Worm (Caenorhabditis elegans): ENCODE results near the gene T28F3.5.

T28F3.5 gene

ce11 chrIV:17338920-17339510, 44.4 kb downstream of the T28F3.5 start, which contains the start of gene C49C3.10:
TSS of gene C49C3.10 (minus strand) at chrIV:17338970.
- TF ChIP-seq lir-1 (GFP tag; conservative IDR thresholded peaks at IDR 0.05) (no peak), nfyb-1 (GFP tag; IDR thresholded peaks at IDR 0.05) (no peak), nhr-80 (tag; optimal IDR thresholded peaks at IDR 0.05) (peak; percentile 60), sea-2 (GFP tag; IDR thresholded peaks at IDR 0.05) (no peak), hlh-26 (GFP tag; conservative IDR thresholded peaks at IDR 0.05) (no peak), Y53F4B.3 (GFP tag; IDR thresholded peaks at IDR 0.05) (no peak), ztf-26 (tag; optimal IDR thresholded peaks at IDR 0.05) (no peak)

DNA sequence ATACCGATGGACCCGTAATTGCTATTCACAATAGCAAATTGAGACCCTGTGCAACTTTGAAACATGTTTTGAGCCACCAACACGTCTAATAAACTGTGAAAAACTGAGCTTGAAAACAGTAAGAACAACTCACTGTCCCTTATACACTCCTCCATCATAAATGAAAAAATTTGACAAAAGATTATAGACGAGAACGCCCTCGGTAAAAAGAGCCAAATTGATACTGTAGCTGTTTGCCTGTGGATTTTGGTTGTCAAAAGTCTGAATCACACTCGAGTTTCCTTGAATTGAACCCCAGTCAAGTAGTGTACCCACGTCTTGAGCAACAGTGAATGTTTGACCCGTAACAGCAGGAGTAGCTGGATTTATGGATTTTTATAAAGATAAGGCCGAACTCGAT, 46.4 kb downstream of the T28F3.5 start:
- TF ChIP-seq bed-2 (GFP tag; IDR thresholded peaks at IDR 0.05) (no peak), snpc-4 (GFP tag; optimal IDR thresholded peaks at IDR 0.05) (no peak), snpc-4 (tag; optimal IDR thresholded peaks at IDR 0.05) (no peak), cebp-1 (GFP tag; IDR thresholded peaks at IDR 0.05) (no peak), cebp-1 (tag; optimal IDR thresholded peaks at IDR 0.05) (no peak), madf-3 (GFP tag; IDR thresholded peaks at IDR 0.05) (no peak), mxl-1 (tag; optimal IDR thresholded peaks at IDR 0.05) (no peak), dpff-1 (tag; optimal IDR thresholded peaks at IDR 0.05) (no peak), tbp1 (GFP tag; optimal IDR thresholded peaks at IDR 0.05) (no peak), mes-4 (tag; optimal IDR thresholded peaks at IDR 0.05) (no peak), C06A6.2 (GFP tag; conservative IDR thresholded peaks at IDR 0.05) (no peak)

DNA sequence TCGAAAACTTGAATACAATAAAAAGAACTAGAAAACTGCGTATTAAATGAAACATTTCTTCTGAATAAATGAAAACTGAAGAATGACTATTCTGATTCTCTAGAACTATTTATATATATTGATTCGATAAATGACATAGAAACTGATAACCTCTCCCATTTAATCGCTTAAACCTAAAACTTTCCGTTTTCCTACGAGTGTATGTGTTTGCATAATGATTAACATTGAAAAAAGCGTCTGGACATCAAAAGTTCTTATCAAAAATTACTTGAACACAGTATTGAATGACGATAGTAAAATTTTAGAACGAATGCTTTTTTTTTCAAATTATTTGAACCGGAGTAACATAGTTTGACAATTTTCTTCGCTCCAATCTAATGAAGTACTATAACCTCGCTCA, 47.6 kb downstream of the T28F3.5 start, which contains the start of gene C49C3.9:
Gene C49C3.9, minus strand, starts transcription at position 136 of the 400 bp plus-strand sequence.
- TF ChIP-seq nhr-80 (tag; optimal IDR thresholded peaks at IDR 0.05) (peak; percentile 80), him-1 (tag; optimal IDR thresholded peaks at IDR 0.05) (no peak), ets-4 (GFP tag; optimal IDR thresholded peaks at IDR 0.05) (peak; percentile 20), unc-130 (GFP tag; optimal IDR thresholded peaks at IDR 0.05) (no peak)

DNA sequence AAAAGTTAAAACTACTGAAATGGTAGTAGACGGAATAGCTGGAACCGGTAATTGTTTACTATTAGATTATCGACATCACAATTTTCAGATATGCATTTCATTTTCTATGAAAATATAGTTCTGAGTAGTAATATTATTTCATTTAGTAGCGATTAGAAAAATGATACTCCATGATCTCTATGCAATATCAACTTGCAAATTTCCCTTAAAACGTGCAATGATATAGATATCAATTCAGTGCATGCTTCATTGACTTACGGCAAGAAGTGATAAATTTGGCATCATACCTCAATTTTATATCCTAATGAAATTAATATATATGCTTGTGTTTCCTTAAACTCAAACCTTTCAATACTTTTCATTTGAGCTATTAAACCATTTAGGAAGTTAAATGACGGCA, 48.1 kb downstream of the T28F3.5 start, which contains the start of gene C49C3.21:
Gene C49C3.21, plus strand, starts transcription at position 301 of the 400 bp plus-strand sequence.
- no peak for TF ChIP-seq athp-1 (tag; optimal IDR thresholded peaks at IDR 0.05)
- no peak for TF ChIP-seq B0336.3 (GFP tag; IDR thresholded peaks at IDR 0.05)
- no peak for TF ChIP-seq lin-40 (tag; optimal IDR thresholded peaks at IDR 0.05)
- no peak for TF ChIP-seq unc-62 (GFP tag; optimal IDR thresholded peaks at IDR 0.05)
- no peak for TF ChIP-seq B0019.2 (GFP tag; conservative IDR thresholded peaks at IDR 0.05)
- no peak for TF ChIP-seq akir-1 (GFP tag; optimal IDR thresholded peaks at IDR 0.05)
- TF ChIP-seq die-1 (tag; optimal IDR thresholded peaks at IDR 0.05): no peak
- TF ChIP-seq T26A5.8 (tag; optimal IDR thresholded peaks at IDR 0.05): no peak
- TF ChIP-seq hmg-1.2 (GFP tag; IDR thresholded peaks at IDR 0.05): no peak
- no peak for TF ChIP-seq attf-3 (GFP tag; conservative IDR thresholded peaks at IDR 0.05)

ce11 chrIV:17343482-17343881, 48.9 kb downstream of the T28F3.5 start, which contains the start of gene C49C3.11:
TSS of gene C49C3.11 (plus strand) at chrIV:17343782.
- no peak for TF ChIP-seq hlh-26 (GFP tag; conservative IDR thresholded peaks at IDR 0.05)
- TF ChIP-seq D2030.7 (GFP tag; IDR thresholded peaks at IDR 0.05): no peak
- TF ChIP-seq tlf-1 (GFP tag; optimal IDR thresholded peaks at IDR 0.05): no peak
- no peak for TF ChIP-seq Y53F4B.3 (GFP tag; IDR thresholded peaks at IDR 0.05)
- no peak for TF ChIP-seq ekl-4 (GFP tag; IDR thresholded peaks at IDR 0.05)

All from whole organism, young adult.